Worm (Caenorhabditis elegans) whole organism, L3 larva: ENCODE measurements around the gene C07A12.2.

Experiments
- fos-1 ChIP-seq: fragments of 150-350 bp; optimal IDR thresholded peaks from 2 replicates; lab custom pipeline; 2014; ENCODE audit warnings: missing biosample characterization, missing genetic modification characterization
- lsy-12 ChIP-seq: sonication (generic microtip); optimal IDR thresholded peaks from 2 replicates; lab custom pipeline; 2016; ENCODE audit warnings: mild to moderate bottlenecking, missing genetic modification characterization, missing compliant biosample characterization
- zag-1 ChIP-seq: fragments of 150-350 bp; optimal IDR thresholded peaks from 2 replicates; lab custom pipeline; 2014; ENCODE audit warnings: missing biosample characterization, missing genetic modification characterization

ce11 chrX:4500499-4500898 is 44.1 kb upstream of the C07A12.2 start:
- no peak for TF ChIP-seq lsy-12 (tag; lab: Kevin White, UChicago)
- no peak for TF ChIP-seq fos-1
- TF ChIP-seq zag-1: no peak
